Fruit fly (Drosophila melanogaster) whole organism, embryonic: ENCODE data around the gene CG11030.
A peak's percentile ranks its signal among the peaks of the same experiment; 100 is the strongest.

Source experiments
- ATbp ChIP-seq: fragments of 200-800 bp; sonication (Bioruptor generic); optimal IDR thresholded peaks from 2 replicates; lab custom pipeline; 2017; ENCODE audit warnings: missing biosample characterization, mild to moderate bottlenecking, missing genetic modification characterization, missing genetic modification reagents
- Blimp-1 ChIP-seq: fragments of 200-800 bp; sonication (Bioruptor generic); optimal IDR thresholded peaks from 3 replicates; lab custom pipeline; 2018; ENCODE audit warnings: missing biosample characterization, missing genetic modification characterization, mild to moderate bottlenecking, moderate library complexity, missing genetic modification reagents
- CG11504 ChIP-seq: fragments of 200-800 bp; sonication (Bioruptor generic); optimal IDR thresholded peaks from 3 replicates; lab custom pipeline; 2019; ENCODE audit warnings: missing biosample characterization, mild to moderate bottlenecking, missing genetic modification characterization, moderate library complexity
- CG11696 ChIP-seq: fragments of 200-800 bp; sonication (Bioruptor generic); IDR thresholded peaks from 2 replicates; pipeline ENCODE4 v1.3.6; 2022; ENCODE audit warnings: missing biosample characterization, missing genetic modification characterization
- CG12219 ChIP-seq: fragments of 200-800 bp; sonication (Bioruptor generic); optimal IDR thresholded peaks from 3 replicates; lab custom pipeline; 2018; ENCODE audit warnings: missing biosample characterization, mild to moderate bottlenecking, missing genetic modification characterization
- CG1603 ChIP-seq: fragments of 200-800 bp; sonication (Bioruptor generic); optimal IDR thresholded peaks from 2 replicates; lab custom pipeline; 2019; ENCODE audit warnings: missing biosample characterization, mild to moderate bottlenecking, missing genetic modification characterization, moderate library complexity
- CG17328 ChIP-seq: fragments of 200-800 bp; sonication (Bioruptor generic); IDR thresholded peaks from 2 replicates; pipeline ENCODE4 v1.3.6; 2022; ENCODE audit warnings: missing biosample characterization, missing genetic modification characterization
- CG17361 ChIP-seq: fragments of 200-800 bp; sonication (Bioruptor generic); IDR thresholded peaks from 3 replicates; pipeline ENCODE4 v1.3.6; 2022; ENCODE audit warnings: missing biosample characterization, missing genetic modification characterization
- CG17829 ChIP-seq: fragments of 200-800 bp; optimal IDR thresholded peaks from 2 replicates; lab custom pipeline; 2019; ENCODE audit warnings: missing biosample characterization, mild to moderate bottlenecking, missing genetic modification characterization, moderate library complexity
- CG18262 ChIP-seq: fragments of 200-800 bp; optimal IDR thresholded peaks from 3 replicates; lab custom pipeline; 2019; ENCODE audit warnings: missing biosample characterization, mild to moderate bottlenecking, missing genetic modification characterization, moderate library complexity
- CG18619 ChIP-seq: fragments of 200-800 bp; sonication (Bioruptor generic); optimal IDR thresholded peaks from 3 replicates; lab custom pipeline; 2017; ENCODE audit warnings: missing biosample characterization, mild to moderate bottlenecking, missing genetic modification characterization
- CG2712 ChIP-seq: fragments of 200-800 bp; optimal IDR thresholded peaks from 3 replicates; lab custom pipeline; 2019; ENCODE audit warnings: missing biosample characterization, mild to moderate bottlenecking, missing genetic modification characterization, moderate library complexity
- CG3065 ChIP-seq: fragments of 200-800 bp; sonication (Bioruptor generic); optimal IDR thresholded peaks from 2 replicates; lab custom pipeline; 2016; ENCODE audit warnings: missing biosample characterization, missing genetic modification characterization
- CG31224 ChIP-seq: fragments of 200-800 bp; sonication (Bioruptor generic); IDR thresholded peaks from 2 replicates; pipeline ENCODE4 v1.3.6; 2022; ENCODE audit warnings: missing biosample characterization, missing genetic modification characterization
- CG32532 ChIP-seq: fragments of 200-800 bp; sonication (Bioruptor generic); IDR thresholded peaks from 2 replicates; pipeline ENCODE4 v1.3.6; 2022; ENCODE audit warnings: missing biosample characterization, missing genetic modification characterization
- CG3281 ChIP-seq: fragments of 200-800 bp; sonication (Bioruptor generic); optimal IDR thresholded peaks from 3 replicates; lab custom pipeline; 2017; ENCODE audit warnings: missing biosample characterization, mild to moderate bottlenecking, missing genetic modification characterization
- CG34224 ChIP-seq: fragments of 200-800 bp; sonication (Bioruptor generic); IDR thresholded peaks from 3 replicates; pipeline ENCODE4 v1.3.6; 2022; ENCODE audit warnings: missing biosample characterization, missing genetic modification characterization; ENCODE audit not compliant: partially characterized antibody
- CG4328 ChIP-seq: fragments of 200-800 bp; sonication (Bioruptor generic); optimal IDR thresholded peaks from 3 replicates; lab custom pipeline; 2017; ENCODE audit warnings: missing biosample characterization, missing genetic modification reagents, missing genetic modification characterization
- CG5953 ChIP-seq: fragments of 200-800 bp; sonication (Bioruptor generic); IDR thresholded peaks from 2 replicates; pipeline ENCODE4 v1.3.6; 2022; ENCODE audit warnings: missing biosample characterization, missing genetic modification characterization
- CG8281 ChIP-seq: fragments of 200-800 bp; sonication (Bioruptor generic); optimal IDR thresholded peaks from 2 replicates; lab custom pipeline; 2018; ENCODE audit warnings: missing biosample characterization, mild to moderate bottlenecking, missing genetic modification characterization, moderate library complexity
- CG8388 ChIP-seq: fragments of 200-800 bp; sonication (Bioruptor generic); optimal IDR thresholded peaks from 2 replicates; lab custom pipeline; 2019; ENCODE audit warnings: missing biosample characterization, mild to moderate bottlenecking, missing genetic modification characterization, moderate library complexity
- CTCF ChIP-seq: fragments of 200-800 bp; sonication (Bioruptor generic); optimal IDR thresholded peaks from 2 replicates; lab custom pipeline; 2017; ENCODE audit warnings: missing biosample characterization, mild to moderate bottlenecking, missing genetic modification characterization, moderate library complexity
- Camta ChIP-seq: fragments of 200-800 bp; sonication (Bioruptor generic); optimal IDR thresholded peaks from 2 replicates; lab custom pipeline; 2016; ENCODE audit warnings: missing biosample characterization, missing genetic modification characterization
- D ChIP-seq, 2 experiments: fragments of 200-800 bp in 1 of 2; fragments of >200 bp in 1 of 2; sonication (Bioruptor generic) in 1 of 2; optimal IDR thresholded peaks; 2 replicates in 1 of 2; 3 replicates in 1 of 2; lab custom pipeline; 2017; ENCODE audit warnings: mild to moderate bottlenecking in 1 of 2, missing biosample characterization in 1 of 2, missing genetic modification characterization in 1 of 2, missing genetic modification reagents in 1 of 2
- Doc3 ChIP-seq: fragments of 200-800 bp; sonication (Bioruptor generic); IDR thresholded peaks from 3 replicates; pipeline ENCODE4 v1.3.6; 2022; ENCODE audit warnings: missing biosample characterization, missing genetic modification characterization; ENCODE audit not compliant: partially characterized antibody
- Eip74EF ChIP-seq, 2 experiments: fragments of 200-800 bp in 1 of 2; fragments of >200 bp in 1 of 2; sonication (Bioruptor generic) in 1 of 2; optimal IDR thresholded peaks; 2 replicates each; lab custom pipeline; 2017 to 2019; ENCODE audit warnings: missing biosample characterization in 2 of 2, missing genetic modification characterization in 2 of 2, mild to moderate bottlenecking in 1 of 2, moderate library complexity in 1 of 2
- Gug ChIP-seq: fragments of 200-800 bp; sonication (Bioruptor generic); IDR thresholded peaks from 4 replicates; pipeline ENCODE4 v1.3.6; 2022; ENCODE audit warnings: missing biosample characterization, missing genetic modification characterization
- Jarid2 ChIP-seq: fragments of 200-800 bp; sonication (Bioruptor generic); optimal IDR thresholded peaks from 3 replicates; lab custom pipeline; 2017; ENCODE audit warnings: mild to moderate bottlenecking, missing biosample characterization, missing genetic modification reagents, missing genetic modification characterization
- Med ChIP-seq: fragments of 200-800 bp; sonication (Bioruptor generic); peaks from one replicate; lab custom pipeline; 2016; ENCODE audit warnings: missing biosample characterization, missing genetic modification characterization, mild to moderate bottlenecking, inconsistent platforms, moderate library complexity
- Optix ChIP-seq: fragments of 200-800 bp; sonication (Bioruptor generic); IDR thresholded peaks from 3 replicates; pipeline ENCODE4 v1.3.6; 2022; ENCODE audit warnings: missing biosample characterization, missing genetic modification characterization
- Pdp1 ChIP-seq, 2 experiments: fragments of 200-800 bp; sonication (Bioruptor generic); optimal IDR thresholded peaks; 3 replicates each; lab custom pipeline; 2016; ENCODE audit warnings: missing biosample characterization in 2 of 2, missing genetic modification characterization in 2 of 2, mild to moderate bottlenecking in 1 of 2, moderate library complexity in 1 of 2
- Sox100B ChIP-seq: fragments of 200-800 bp; sonication (Bioruptor generic); optimal IDR thresholded peaks from 3 replicates; lab custom pipeline; 2018; ENCODE audit warnings: missing biosample characterization, mild to moderate bottlenecking, missing genetic modification characterization
- TFAM ChIP-seq: fragments of 200-800 bp; sonication (Bioruptor generic); optimal IDR thresholded peaks from 2 replicates; lab custom pipeline; 2017; ENCODE audit warnings: missing biosample characterization, missing genetic modification characterization, inconsistent platforms
- Trl ChIP-seq, 3 experiments: fragments of >200 bp in 2 of 3; fragments of 200-800 bp in 1 of 3; sonication (Bioruptor generic) in 1 of 3; optimal IDR thresholded peaks; 2 replicates in 1 of 3; 3 replicates in 2 of 3; lab custom pipeline; 2016 to 2017; ENCODE audit warnings: missing biosample characterization in 1 of 3, missing genetic modification characterization in 1 of 3
- bsh ChIP-seq, 2 experiments: fragments of 200-800 bp; sonication (Bioruptor generic); optimal IDR thresholded peaks; 2 replicates each; lab custom pipeline; 2017 to 2018; ENCODE audit warnings: mild to moderate bottlenecking in 2 of 2, missing biosample characterization in 2 of 2, missing genetic modification characterization in 2 of 2, moderate library complexity in 1 of 2
- cwo ChIP-seq: fragments of 200-800 bp; sonication (Bioruptor generic); optimal IDR thresholded peaks from 3 replicates; lab custom pipeline; 2017; ENCODE audit warnings: missing biosample characterization, missing genetic modification characterization, mild to moderate bottlenecking, moderate library complexity, missing genetic modification reagents
- dm ChIP-seq: fragments of 200-800 bp; sonication (Bioruptor generic); optimal IDR thresholded peaks from 3 replicates; lab custom pipeline; 2016; ENCODE audit warnings: missing biosample characterization, missing genetic modification characterization
- ewg ChIP-seq: fragments of 200-800 bp; sonication (Bioruptor generic); optimal IDR thresholded peaks from 3 replicates; lab custom pipeline; 2017; ENCODE audit warnings: mild to moderate bottlenecking, missing biosample characterization, missing genetic modification reagents, missing genetic modification characterization
- gem ChIP-seq: fragments of 200-800 bp; sonication (Bioruptor generic); optimal IDR thresholded peaks from 2 replicates; lab custom pipeline; 2019; ENCODE audit warnings: missing biosample characterization, mild to moderate bottlenecking, missing genetic modification characterization, moderate library complexity
- lbe ChIP-seq: fragments of 200-800 bp; sonication (Bioruptor generic); optimal IDR thresholded peaks from 2 replicates; lab custom pipeline; 2016; ENCODE audit warnings: missing biosample characterization, mild to moderate bottlenecking, missing genetic modification characterization
- salm ChIP-seq: fragments of 200-800 bp; sonication (Bioruptor generic); optimal IDR thresholded peaks from 2 replicates; lab custom pipeline; 2018; ENCODE audit warnings: missing biosample characterization, mild to moderate bottlenecking, missing genetic modification characterization
- sd ChIP-seq: fragments of 200-800 bp; sonication (Bioruptor generic); optimal IDR thresholded peaks from 3 replicates; lab custom pipeline; 2018; ENCODE audit warnings: missing biosample characterization, mild to moderate bottlenecking, missing genetic modification characterization, moderate library complexity
- stwl ChIP-seq: fragments of 200-800 bp; sonication (Bioruptor generic); optimal IDR thresholded peaks from 3 replicates; lab custom pipeline; 2018; ENCODE audit warnings: missing biosample characterization, mild to moderate bottlenecking, missing genetic modification characterization, moderate library complexity
- vvl ChIP-seq: fragments of 200-800 bp; sonication (Bioruptor generic); IDR thresholded peaks from 2 replicates; pipeline ENCODE4 v1.3.6; 2022; ENCODE audit warnings: missing biosample characterization, missing genetic modification characterization
- z ChIP-seq: fragments of 200-800 bp; sonication (Bioruptor generic); IDR thresholded peaks from 3 replicates; pipeline ENCODE4 v1.3.6; 2022; ENCODE audit warnings: missing biosample characterization, missing genetic modification characterization
- zfh2 ChIP-seq: fragments of 200-800 bp; sonication (Bioruptor generic); optimal IDR thresholded peaks from 2 replicates; lab custom pipeline; 2016; ENCODE audit warnings: missing biosample characterization, missing genetic modification characterization

Gene CG11030

dm6 chr2L:5804077-5804476 is 79.6 kb downstream of the CG11030 start:
- no peak for TF ChIP-seq gem
- peak; percentile 30 for TF ChIP-seq CTCF (GFP tag; lab: Kevin White, UChicago)
- TF ChIP-seq CG8388: no peak
- no peak for TF ChIP-seq z (GFP tag; lab: Robert Waterston, UW)
- TF ChIP-seq CG11696 (GFP tag; lab: Robert Waterston, UW): peak; percentile 91
- no peak for TF ChIP-seq CG12219 (GFP tag; lab: Kevin White, UChicago)
- TF ChIP-seq CG17829 (tag; lab: Kevin White, UChicago): peak; percentile 4
- TF ChIP-seq ATbp (GFP tag; lab: Kevin White, UChicago): no peak
- no peak for TF ChIP-seq Doc3 (GFP tag; lab: Robert Waterston, UW)
- TF ChIP-seq salm: no peak
- TF ChIP-seq lbe (GFP tag; lab: Kevin White, UChicago): peak; percentile 29
- peak; percentile 29 for TF ChIP-seq Blimp-1 (GFP tag; lab: Kevin White, UChicago)
- TF ChIP-seq CG31224 (GFP tag; lab: Robert Waterston, UW): no peak
- TF ChIP-seq CG5953 (GFP tag; lab: Robert Waterston, UW): no peak
- no peak for TF ChIP-seq Gug
- no peak for TF ChIP-seq sd (tag; lab: Kevin White, UChicago)
- TF ChIP-seq CG32532: no peak
- TF ChIP-seq Optix (GFP tag; lab: Robert Waterston, UW): no peak
- no peak for TF ChIP-seq CG4328 (GFP tag; lab: Kevin White, UChicago)
- TF ChIP-seq TFAM (GFP tag; lab: Kevin White, UChicago): no peak
- no peak for TF ChIP-seq Camta
- peak; percentile 30 for TF ChIP-seq CG2712 (tag; lab: Kevin White, UChicago)
- peak; percentile 2 for TF ChIP-seq stwl (tag; lab: Kevin White, UChicago)
- TF ChIP-seq D (optimal IDR thresholded peaks at IDR 0.05; lab: Kevin White, UChicago): no peak
- TF ChIP-seq D (GFP tag; optimal IDR thresholded peaks at IDR 0.05; lab: Kevin White, UChicago): no peak
- TF ChIP-seq vvl: peak; percentile 18; the same call in 1 of the 2 replicates
- TF ChIP-seq CG18619 (GFP tag; lab: Kevin White, UChicago): no peak
- no peak for TF ChIP-seq Eip74EF (GFP tag; optimal IDR thresholded peaks at IDR 0.05; lab: Kevin White, UChicago)
- no peak for TF ChIP-seq Sox100B (GFP tag; lab: Kevin White, UChicago)
- TF ChIP-seq CG8281: no peak
- no peak for TF ChIP-seq ewg (GFP tag; lab: Kevin White, UChicago)
- TF ChIP-seq CG17328 (GFP tag; lab: Robert Waterston, UW): 0 out of 2 replicates have a peak, but pooled peaks have one; percentile 11
- no peak for TF ChIP-seq CG18262 (tag; lab: Kevin White, UChicago)
- TF ChIP-seq CG3065: no peak
- TF ChIP-seq CG1603: no peak
- TF ChIP-seq CG17361 (GFP tag; lab: Robert Waterston, UW): no peak
- TF ChIP-seq bsh (GFP tag; optimal IDR thresholded peaks at IDR 0.05; lab: Kevin White, UChicago): no peak
- no peak for TF ChIP-seq Trl (optimal IDR thresholded peaks at IDR 0.05; lab: Kevin White, UChicago)
- no peak for TF ChIP-seq Trl (GFP tag; optimal IDR thresholded peaks at IDR 0.05; lab: Kevin White, UChicago)
- TF ChIP-seq Jarid2 (GFP tag; lab: Kevin White, UChicago): no peak
- peak in 1 of 2 experiments; percentile 11 for TF ChIP-seq Pdp1 (GFP tag; optimal IDR thresholded peaks at IDR 0.05; lab: Kevin White, UChicago)
- TF ChIP-seq Med: peak; percentile 32
- no peak for TF ChIP-seq CG34224 (GFP tag; lab: Robert Waterston, UW)
- TF ChIP-seq dm (GFP tag; lab: Kevin White, UChicago): no peak
- no peak for TF ChIP-seq zfh2 (GFP tag; lab: Kevin White, UChicago)
- peak; percentile 2 for TF ChIP-seq CG3281
- TF ChIP-seq CG11504: peak; percentile 6
- TF ChIP-seq cwo (GFP tag; lab: Kevin White, UChicago): no peak
